Fruit fly (Drosophila melanogaster): Measurements from ENCODE around the gene Nepl8.

- no peak for TF ChIP-seq Hmr (GFP tag; optimal IDR thresholded peaks at IDR 0.05)
- no peak for TF ChIP-seq CG12391 (tag; optimal IDR thresholded peaks at IDR 0.05)
- no peak for TF ChIP-seq dm (GFP tag; optimal IDR thresholded peaks at IDR 0.05)
- TF ChIP-seq CG2116 (GFP tag; optimal IDR thresholded peaks at IDR 0.05), result no peak
- no peak for TF ChIP-seq CG13624 (GFP tag; optimal IDR thresholded peaks at IDR 0.05)
- TF ChIP-seq zf30C (GFP tag; optimal IDR thresholded peaks at IDR 0.05), result no peak
- no peak for TF ChIP-seq CG10366 (GFP tag; IDR thresholded peaks at IDR 0.05)
- no peak for TF ChIP-seq CG33213 (GFP tag; optimal IDR thresholded peaks at IDR 0.05)
- no peak for TF ChIP-seq Antp (GFP tag; optimal IDR thresholded peaks at IDR 0.05)
Measured at dm6 chr2L:16538134-16538533, 50.2 kb downstream of the Nepl8 start.

Measured in whole organism, embryonic.